Fruit fly (Drosophila melanogaster): Measurements from ENCODE around the gene CG42594.

Gene CG42594

DNA sequence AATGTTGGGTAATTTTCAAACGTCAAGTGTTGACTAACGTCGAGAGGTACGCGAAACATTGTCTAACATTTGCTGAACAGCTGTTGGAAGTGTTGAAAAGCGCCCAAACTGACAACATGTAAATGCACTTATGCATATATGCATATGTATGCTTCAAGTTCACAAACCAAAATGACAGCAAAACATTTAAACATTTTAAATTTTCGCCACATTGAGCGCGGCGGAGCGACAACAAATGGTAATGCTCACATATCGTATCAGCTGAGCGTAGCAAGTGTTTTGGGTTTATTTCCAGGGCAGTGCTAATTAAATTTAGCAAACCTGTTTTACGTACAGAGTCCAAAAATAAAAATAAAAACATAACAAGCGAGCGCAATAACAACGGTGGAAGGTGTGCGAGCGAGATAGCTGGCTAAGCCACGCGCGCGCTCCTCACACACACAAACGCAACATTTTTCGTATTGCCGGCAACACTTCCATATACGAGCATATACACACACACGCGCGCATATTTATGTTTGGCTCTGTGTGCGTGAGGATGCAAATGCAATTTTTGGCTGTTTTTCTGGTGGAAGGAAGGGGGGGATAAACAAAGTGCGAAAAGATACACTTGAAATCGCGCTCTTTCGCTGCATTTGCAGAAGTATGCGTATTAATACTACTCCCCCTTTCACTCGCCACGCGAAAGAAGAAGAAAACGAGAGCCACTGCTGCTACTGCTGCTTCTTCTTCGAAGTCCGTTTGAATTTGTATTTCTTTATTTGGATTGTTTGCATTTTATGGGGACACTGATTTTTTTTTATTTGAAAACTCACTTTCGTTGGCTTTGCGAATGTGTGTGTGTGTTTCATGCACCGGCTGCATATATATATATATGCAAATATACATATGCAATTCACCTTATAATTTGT, 89.7 kb downstream of the CG42594 start (continued):
- TF ChIP-seq CG4854 (GFP tag; optimal IDR thresholded peaks at IDR 0.05) (peak; percentile 49), CG9797 (GFP tag; optimal IDR thresholded peaks at IDR 0.05) (no peak), grn (GFP tag; optimal IDR thresholded peaks at IDR 0.05) (no peak), Atf6 (GFP tag; IDR thresholded peaks at IDR 0.05) (no peak), grau (tag; optimal IDR thresholded peaks at IDR 0.05) (no peak), CG16813 (GFP tag; IDR thresholded peaks at IDR 0.05; ENCODE audit: partially characterized antibody) (no peak), CG2199 (GFP tag; IDR thresholded peaks at IDR 0.05) (no peak), CG6272 (GFP tag; IDR thresholded peaks at IDR 0.05) (no peak), CG7963 (GFP tag; IDR thresholded peaks at IDR 0.05; ENCODE audit: partially characterized antibody) (no peak), CG2712 (tag; optimal IDR thresholded peaks at IDR 0.05) (no peak), CG11093 (GFP tag; IDR thresholded peaks at IDR 0.05) (no peak)

DNA sequence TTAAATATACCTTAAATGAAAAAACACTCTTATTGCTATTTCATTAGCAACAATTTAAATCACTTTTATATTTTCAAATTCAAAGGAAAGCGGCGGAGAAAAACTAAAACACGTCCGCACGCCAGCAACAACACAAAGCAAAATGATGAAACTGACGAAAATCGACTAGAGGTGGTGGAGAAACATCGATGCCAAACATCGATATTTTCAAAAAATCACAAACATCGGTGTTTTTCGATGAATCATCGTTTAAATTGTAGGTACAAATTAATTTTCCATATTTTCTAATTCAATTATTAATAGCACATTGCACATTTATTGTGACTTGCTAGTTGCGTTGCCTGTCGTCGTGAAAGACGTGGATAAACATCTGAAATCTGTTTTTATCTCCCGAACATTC, 90.4 kb downstream of the CG42594 start:
- TF ChIP-seq D19B (GFP tag; optimal IDR thresholded peaks at IDR 0.05) = no peak
- TF ChIP-seq Ets97D (GFP tag; optimal IDR thresholded peaks at IDR 0.05) = peak; percentile 5
- TF ChIP-seq CG16863 (GFP tag; optimal IDR thresholded peaks at IDR 0.05) = no peak
- no peak for TF ChIP-seq Pdp1 (GFP tag; optimal IDR thresholded peaks at IDR 0.05)
- TF ChIP-seq Elba2 (GFP tag; optimal IDR thresholded peaks at IDR 0.05) = no peak
- peak; percentile 76 for TF ChIP-seq BEAF-32 (GFP tag; optimal IDR thresholded peaks at IDR 0.05)
- no peak for TF ChIP-seq CG7357 (GFP tag; IDR thresholded peaks at IDR 0.05)
- peak; percentile 33 for TF ChIP-seq Jarid2 (GFP tag; optimal IDR thresholded peaks at IDR 0.05)
- peak; percentile 71 for TF ChIP-seq sens (GFP tag)
- no peak for TF ChIP-seq Antp (GFP tag; optimal IDR thresholded peaks at IDR 0.05)
- no peak for TF ChIP-seq Mes4 (GFP tag; optimal IDR thresholded peaks at IDR 0.05)
- TF ChIP-seq ewg (GFP tag; optimal IDR thresholded peaks at IDR 0.05) = no peak
- TF ChIP-seq gfzf (GFP tag; optimal IDR thresholded peaks at IDR 0.05) = no peak
- no peak for TF ChIP-seq CG3847 (GFP tag; IDR thresholded peaks at IDR 0.05)
- no peak for TF ChIP-seq klu (GFP tag; IDR thresholded peaks at IDR 0.05)
- TF ChIP-seq inv (GFP tag; IDR thresholded peaks at IDR 0.05; ENCODE audit: partially characterized antibody) = no peak
- peak; percentile 26 for TF ChIP-seq CG8290 (GFP tag; optimal IDR thresholded peaks at IDR 0.05)
- TF ChIP-seq CG8290 (tag; optimal IDR thresholded peaks at IDR 0.05) = peak; percentile 66 to 77
- TF ChIP-seq ab (GFP tag; optimal IDR thresholded peaks at IDR 0.05) = no peak
- no peak for TF ChIP-seq Hmx (GFP tag; optimal IDR thresholded peaks at IDR 0.05)
- no peak for TF ChIP-seq CG6654 (GFP tag; optimal IDR thresholded peaks at IDR 0.05)
- no peak for TF ChIP-seq crc (GFP tag; optimal IDR thresholded peaks at IDR 0.05)
- TF ChIP-seq twi (tag; optimal IDR thresholded peaks at IDR 0.05) = no peak
- TF ChIP-seq Six4 (GFP tag; optimal IDR thresholded peaks at IDR 0.05) = no peak
- no peak for TF ChIP-seq Bgb (GFP tag; IDR thresholded peaks at IDR 0.05; ENCODE audit: partially characterized antibody)
- peak; percentile 36 for TF ChIP-seq pzg (GFP tag; optimal IDR thresholded peaks at IDR 0.05)
- no peak for TF ChIP-seq CG4360 (GFP tag; IDR thresholded peaks at IDR 0.05)
- no peak for TF ChIP-seq run (tag; optimal IDR thresholded peaks at IDR 0.05)
- no peak for TF ChIP-seq CG10543 (GFP tag; optimal IDR thresholded peaks at IDR 0.05)
- TF ChIP-seq YL-1 (GFP tag; optimal IDR thresholded peaks at IDR 0.05) = no peak
- TF ChIP-seq en (GFP tag; optimal IDR thresholded peaks at IDR 0.05) = no peak
- TF ChIP-seq CG15073 (GFP tag; optimal IDR thresholded peaks at IDR 0.05) = no peak
- no peak for TF ChIP-seq Usf (GFP tag; optimal IDR thresholded peaks at IDR 0.05)
- TF ChIP-seq CG2116 (GFP tag; optimal IDR thresholded peaks at IDR 0.05) = peak; percentile 15
- TF ChIP-seq CG10366 (GFP tag; IDR thresholded peaks at IDR 0.05) = no peak
- TF ChIP-seq Dip2 (GFP tag; IDR thresholded peaks at IDR 0.05) = no peak
- no peak for TF ChIP-seq oc (tag; optimal IDR thresholded peaks at IDR 0.05)
- TF ChIP-seq lbe (GFP tag; optimal IDR thresholded peaks at IDR 0.05) = no peak

Data from whole organism, embryonic.